Fruit fly (Drosophila melanogaster) whole organism, prepupa: ENCODE data around the gene CG14511.

Experiments used
- CG10631 ChIP-seq: fragments of 200-800 bp; sonication (Bioruptor generic); optimal IDR thresholded peaks from 2 replicates; lab custom pipeline; 2016; ENCODE audit warnings: missing biosample characterization, missing genetic modification characterization
- CG10669 ChIP-seq: fragments of 200-800 bp; sonication (Bioruptor generic); optimal IDR thresholded peaks from 3 replicates; lab custom pipeline; 2018; ENCODE audit warnings: missing biosample characterization, mild to moderate bottlenecking, missing genetic modification characterization, moderate library complexity
- CG11902 ChIP-seq: fragments of 200-800 bp; sonication (Bioruptor generic); optimal IDR thresholded peaks from 3 replicates; lab custom pipeline; 2016; ENCODE audit warnings: missing biosample characterization, missing genetic modification characterization
- CG1621 ChIP-seq: fragments of 200-800 bp; sonication (Bioruptor generic); optimal IDR thresholded peaks from 3 replicates; lab custom pipeline; 2018; ENCODE audit warnings: missing biosample characterization, mild to moderate bottlenecking, missing genetic modification characterization
- CG16779 ChIP-seq: fragments of 200-800 bp; sonication (Bioruptor generic); optimal IDR thresholded peaks from 3 replicates; lab custom pipeline; 2017; ENCODE audit warnings: missing biosample characterization, mild to moderate bottlenecking, missing genetic modification characterization
- CG32006 ChIP-seq: fragments of 200-800 bp; sonication (Bioruptor generic); optimal IDR thresholded peaks from 3 replicates; lab custom pipeline; 2017; ENCODE audit warnings: missing biosample characterization, mild to moderate bottlenecking, missing genetic modification characterization
- CG34406 ChIP-seq: fragments of 200-800 bp; sonication (Bioruptor generic); optimal IDR thresholded peaks from 3 replicates; lab custom pipeline; 2016; ENCODE audit warnings: missing biosample characterization, missing genetic modification characterization
- CG3919 ChIP-seq: fragments of 200-800 bp; sonication (Bioruptor generic); optimal IDR thresholded peaks from 3 replicates; lab custom pipeline; 2016; ENCODE audit warnings: missing biosample characterization, missing genetic modification characterization
- CG6792 ChIP-seq: fragments of 200-800 bp; sonication (Bioruptor generic); optimal IDR thresholded peaks from 3 replicates; lab custom pipeline; 2016; ENCODE audit warnings: missing biosample characterization, missing genetic modification characterization
- CG6854 ChIP-seq: fragments of 200-800 bp; sonication (Bioruptor generic); optimal IDR thresholded peaks from 2 replicates; lab custom pipeline; 2017; ENCODE audit warnings: missing biosample characterization, mild to moderate bottlenecking, missing genetic modification characterization
- CG7368 ChIP-seq: fragments of 200-800 bp; sonication (Bioruptor generic); optimal IDR thresholded peaks from 3 replicates; lab custom pipeline; 2016; ENCODE audit warnings: missing biosample characterization, missing genetic modification characterization
- CG8319 ChIP-seq: fragments of 200-800 bp; sonication (Bioruptor generic); optimal IDR thresholded peaks from 3 replicates; lab custom pipeline; 2016; ENCODE audit warnings: missing biosample characterization, missing genetic modification characterization
- CG8632 ChIP-seq: fragments of 200-800 bp; sonication (Bioruptor generic); optimal IDR thresholded peaks from 3 replicates; lab custom pipeline; 2016; ENCODE audit warnings: missing biosample characterization, missing genetic modification characterization
- CG9139 ChIP-seq: fragments of 200-800 bp; sonication (Bioruptor generic); optimal IDR thresholded peaks from 3 replicates; lab custom pipeline; 2017; ENCODE audit warnings: missing biosample characterization, mild to moderate bottlenecking, missing genetic modification characterization
- Eip75B ChIP-seq: fragments of 200-800 bp; sonication (Bioruptor generic); optimal IDR thresholded peaks from 3 replicates; lab custom pipeline; 2016; ENCODE audit warnings: missing biosample characterization, missing genetic modification characterization
- Eip78C ChIP-seq: fragments of 200-800 bp; sonication (Bioruptor generic); peaks from one replicate; lab custom pipeline; 2016; ENCODE audit warnings: missing biosample characterization, missing genetic modification characterization
- Eip93F ChIP-seq: fragments of 200-800 bp; sonication (Bioruptor generic); optimal IDR thresholded peaks from 2 replicates; lab custom pipeline; 2016; ENCODE audit warnings: missing biosample characterization, mild to moderate bottlenecking, missing genetic modification characterization
- Ets21C ChIP-seq: fragments of 200-800 bp; sonication (Bioruptor generic); optimal IDR thresholded peaks from 3 replicates; lab custom pipeline; 2016; ENCODE audit warnings: missing biosample characterization, missing genetic modification characterization
- Hr38 ChIP-seq: sonication (Bioruptor generic); optimal IDR thresholded peaks from 2 replicates; lab custom pipeline; 2016; ENCODE audit warnings: missing biosample characterization, missing genetic modification characterization
- Hr4 ChIP-seq: fragments of 200-800 bp; sonication (Bioruptor generic); optimal IDR thresholded peaks from 3 replicates; lab custom pipeline; 2016; ENCODE audit warnings: missing biosample characterization, missing genetic modification characterization
- Lpt ChIP-seq: fragments of 200-800 bp; sonication (Bioruptor generic); optimal IDR thresholded peaks from 3 replicates; lab custom pipeline; 2016; ENCODE audit warnings: missing biosample characterization, missing genetic modification characterization
- Met ChIP-seq: fragments of 200-800 bp; sonication (Bioruptor generic); optimal IDR thresholded peaks from 3 replicates; lab custom pipeline; 2016; ENCODE audit warnings: missing biosample characterization, missing genetic modification characterization
- OdsH ChIP-seq: fragments of 200-800 bp; sonication (Bioruptor generic); optimal IDR thresholded peaks from 3 replicates; lab custom pipeline; 2016; ENCODE audit warnings: missing biosample characterization, missing genetic modification characterization
- Smox ChIP-seq: fragments of 200-800 bp; sonication (Bioruptor generic); optimal IDR thresholded peaks from 3 replicates; lab custom pipeline; 2016; ENCODE audit warnings: missing biosample characterization, missing genetic modification characterization
- Sox102F ChIP-seq: fragments of 200-800 bp; sonication (Bioruptor generic); optimal IDR thresholded peaks from 2 replicates; lab custom pipeline; 2016; ENCODE audit warnings: missing biosample characterization, mild to moderate bottlenecking, missing genetic modification characterization
- Sox14 ChIP-seq: fragments of 200-800 bp; sonication (Bioruptor generic); optimal IDR thresholded peaks from 3 replicates; lab custom pipeline; 2016; ENCODE audit warnings: missing biosample characterization, missing genetic modification characterization
- Sox15 ChIP-seq: fragments of 200-800 bp; sonication (Bioruptor generic); optimal IDR thresholded peaks from 3 replicates; lab custom pipeline; 2016; ENCODE audit warnings: missing biosample characterization, missing genetic modification characterization
- achi ChIP-seq: fragments of 200-800 bp; sonication (Bioruptor generic); optimal IDR thresholded peaks from 3 replicates; lab custom pipeline; 2016; ENCODE audit warnings: missing biosample characterization, missing genetic modification characterization
- acj6 ChIP-seq: fragments of 200-800 bp; sonication (Bioruptor generic); optimal IDR thresholded peaks from 3 replicates; lab custom pipeline; 2016; ENCODE audit warnings: missing biosample characterization, missing genetic modification characterization
- dac ChIP-seq: fragments of 200-800 bp; sonication (Bioruptor generic); optimal IDR thresholded peaks from 2 replicates; lab custom pipeline; 2017; ENCODE audit warnings: missing biosample characterization, mild to moderate bottlenecking, missing genetic modification characterization
- dsx ChIP-seq: fragments of 200-800 bp; optimal IDR thresholded peaks from 3 replicates; lab custom pipeline; 2019; ENCODE audit warnings: missing biosample characterization, mild to moderate bottlenecking, missing genetic modification characterization, moderate library complexity; ENCODE audit not compliant: poor library complexity, severe bottlenecking
- eg ChIP-seq: fragments of 200-800 bp; sonication (Bioruptor generic); IDR thresholded peaks from 3 replicates; pipeline ENCODE4 v1.3.6; 2022; ENCODE audit warnings: missing biosample characterization, missing genetic modification characterization
- esn ChIP-seq: fragments of 200-800 bp; sonication (Bioruptor generic); optimal IDR thresholded peaks from 2 replicates; lab custom pipeline; 2016; ENCODE audit warnings: missing biosample characterization, mild to moderate bottlenecking, missing genetic modification characterization, moderate library complexity
- fd85E ChIP-seq: fragments of 200-800 bp; sonication (Bioruptor generic); optimal IDR thresholded peaks from 3 replicates; lab custom pipeline; 2016; ENCODE audit warnings: missing biosample characterization, missing genetic modification characterization
- fkh ChIP-seq: fragments of 200-800 bp; sonication (Bioruptor generic); optimal IDR thresholded peaks from 3 replicates; lab custom pipeline; 2017; ENCODE audit warnings: missing biosample characterization, mild to moderate bottlenecking, missing genetic modification characterization, moderate library complexity
- lz ChIP-seq: fragments of 200-800 bp; sonication (Bioruptor generic); optimal IDR thresholded peaks from 3 replicates; lab custom pipeline; 2016; ENCODE audit warnings: missing biosample characterization, missing genetic modification characterization
- pdm3 ChIP-seq: fragments of 200-800 bp; sonication (Bioruptor generic); optimal IDR thresholded peaks from 3 replicates; lab custom pipeline; 2016; ENCODE audit warnings: missing biosample characterization, missing genetic modification characterization
- ss ChIP-seq, 2 experiments: fragments of 200-800 bp; sonication (Bioruptor generic); optimal IDR thresholded peaks; 2 replicates in 1 of 2; 3 replicates in 1 of 2; lab custom pipeline; 2017 to 2018; ENCODE audit warnings: mild to moderate bottlenecking in 2 of 2, missing biosample characterization in 2 of 2, missing genetic modification characterization in 2 of 2, moderate library complexity in 1 of 2
- svp ChIP-seq: fragments of 200-800 bp; sonication (Bioruptor generic); peaks from one replicate; lab custom pipeline; 2016; ENCODE audit warnings: missing biosample characterization, missing genetic modification characterization
- topi ChIP-seq: fragments of 200-800 bp; sonication (Bioruptor generic); optimal IDR thresholded peaks from 3 replicates; lab custom pipeline; 2016; ENCODE audit warnings: missing biosample characterization, missing genetic modification characterization
- vri ChIP-seq: fragments of 200-800 bp; sonication (Bioruptor generic); optimal IDR thresholded peaks from 3 replicates; lab custom pipeline; 2016; ENCODE audit warnings: missing biosample characterization, mild to moderate bottlenecking, missing genetic modification characterization

The CG14511 gene

dm6 chr3R:29122817-29123611 is 23.7 kb downstream of the CG14511 start, which contains the start of the genes yem and Ctl2 (continued):
- TF ChIP-seq CG10669, result peak; percentile 7
- TF ChIP-seq pdm3 (GFP tag; lab: Kevin White, UChicago), result peak; percentile 75
- TF ChIP-seq esn (GFP tag; lab: Kevin White, UChicago), result peak; percentile 86
- peak; percentile 75 for TF ChIP-seq topi (GFP tag; lab: Kevin White, UChicago)
- peak; percentile 77 for TF ChIP-seq CG32006 (GFP tag; lab: Kevin White, UChicago)
- peak; percentile 53 for TF ChIP-seq acj6 (GFP tag; lab: Kevin White, UChicago)
- peak; percentile 39 for TF ChIP-seq CG7368 (GFP tag; lab: Kevin White, UChicago)
- peak; percentile 49 for TF ChIP-seq CG8319 (GFP tag; lab: Kevin White, UChicago)
- peak; percentile 30 for TF ChIP-seq Hr38 (GFP tag; lab: Kevin White, UChicago)
- TF ChIP-seq lz (GFP tag; lab: Kevin White, UChicago), result peak; percentile 85
- TF ChIP-seq OdsH (GFP tag; lab: Kevin White, UChicago), result no peak
- peak; percentile 69 for TF ChIP-seq Sox15 (GFP tag; lab: Kevin White, UChicago)
- TF ChIP-seq CG11902 (GFP tag; lab: Kevin White, UChicago), result peak; percentile 50
- peak; percentile 84 for TF ChIP-seq Eip78C
- TF ChIP-seq Sox14 (GFP tag; lab: Kevin White, UChicago), result peak; percentile 93
- peak; percentile 62 for TF ChIP-seq achi (GFP tag; lab: Kevin White, UChicago)
- peak in 1 of 2 experiments; percentile 9 for TF ChIP-seq ss (GFP tag; optimal IDR thresholded peaks at IDR 0.05; lab: Kevin White, UChicago)
- peak; percentile 95 for TF ChIP-seq svp
- TF ChIP-seq Eip93F (GFP tag; lab: Kevin White, UChicago), result peak; percentile 29

dm6 chr3R:29116167-29116725 is 30.4 kb downstream of the CG14511 start, which contains the start of gene Atg14:
TSS of gene Atg14 (plus strand) at chr3R:29116391.
- TF ChIP-seq Hr4 (no peak), CG6792 (GFP tag; lab: Kevin White, UChicago) (no peak), topi (GFP tag; lab: Kevin White, UChicago) (peak; percentile 17), esn (GFP tag; lab: Kevin White, UChicago) (peak; percentile 42), Sox14 (GFP tag; lab: Kevin White, UChicago) (peak; percentile 37), lz (GFP tag; lab: Kevin White, UChicago) (peak; percentile 17), Eip78C (peak; percentile 44), vri (GFP tag; lab: Kevin White, UChicago) (peak; percentile 25), Sox102F (GFP tag; lab: Kevin White, UChicago) (no peak)

- no peak for TF ChIP-seq ss (GFP tag; optimal IDR thresholded peaks at IDR 0.05; lab: Kevin White, UChicago)
- no peak for TF ChIP-seq Eip75B (GFP tag; lab: Kevin White, UChicago)
- no peak for TF ChIP-seq CG6854
- peak; percentile 51 for TF ChIP-seq vri (GFP tag; lab: Kevin White, UChicago)
- no peak for TF ChIP-seq eg (GFP tag; lab: Robert Waterston, UW)
- no peak for TF ChIP-seq Sox15 (GFP tag; lab: Kevin White, UChicago)
- TF ChIP-seq fd85E (GFP tag; lab: Kevin White, UChicago), result no peak
Measured at dm6 chr3R:29113392-29113791, 33.3 kb downstream of the CG14511 start.

dm6 chr3R:29112398-29113150 is 34.1 kb downstream of the CG14511 start, which contains the start of the genes alpha-Man-Ib and Pdhb:
TSS of gene alpha-Man-Ib (minus strand) at chr3R:29112822.
TSS of gene Pdhb (plus strand) at chr3R:29113071.
- TF ChIP-seq CG6792 (GFP tag; lab: Kevin White, UChicago), result no peak
- TF ChIP-seq Met (GFP tag; lab: Kevin White, UChicago), result no peak
- TF ChIP-seq CG16779 (tag; lab: Kevin White, UChicago), result no peak
- TF ChIP-seq dsx (GFP tag; lab: Kevin White, UChicago), result no peak
- no peak for TF ChIP-seq dac (GFP tag; lab: Kevin White, UChicago)
- no peak for TF ChIP-seq CG10669
- TF ChIP-seq CG32006 (GFP tag; lab: Kevin White, UChicago), result no peak
- TF ChIP-seq Lpt (GFP tag; lab: Kevin White, UChicago), result no peak
- peak; percentile 65 for TF ChIP-seq lz (GFP tag; lab: Kevin White, UChicago)
- no peak for TF ChIP-seq CG3919
- no peak for TF ChIP-seq CG34406 (GFP tag; lab: Kevin White, UChicago)
- peak; percentile 31 for TF ChIP-seq CG8632 (GFP tag; lab: Kevin White, UChicago)
- no peak for TF ChIP-seq CG10631 (GFP tag; lab: Kevin White, UChicago)
- no peak for TF ChIP-seq Ets21C (GFP tag; lab: Kevin White, UChicago)
- no peak for TF ChIP-seq Sox102F (GFP tag; lab: Kevin White, UChicago)
- no peak for TF ChIP-seq CG9139 (GFP tag; lab: Kevin White, UChicago)
- no peak for TF ChIP-seq achi (GFP tag; lab: Kevin White, UChicago)
- TF ChIP-seq fkh (GFP tag; lab: Kevin White, UChicago), result peak; percentile 45
- TF ChIP-seq Smox (GFP tag; lab: Kevin White, UChicago), result no peak
- TF ChIP-seq CG1621, result no peak
